Worm (Caenorhabditis elegans) whole organism, L3 larva: Measurements from ENCODE around the gene F55A11.6.

Experiments
- R02D3.7 ChIP-seq: fragments of 150-350 bp; optimal IDR thresholded peaks from 2 replicates; lab custom pipeline; 2014; ENCODE audit warnings: missing biosample characterization, missing genetic modification characterization
- ZK546.5 ChIP-seq: sonication (generic microtip); optimal IDR thresholded peaks from 2 replicates; lab custom pipeline; 2017; ENCODE audit warnings: missing biosample characterization, missing genetic modification characterization
- aly-2 ChIP-seq: fragments of 150-350 bp; optimal IDR thresholded peaks from 2 replicates; lab custom pipeline; 2014; ENCODE audit warnings: missing biosample characterization, missing genetic modification characterization
- ama-1 ChIP-seq: fragments of 150-350 bp; optimal IDR thresholded peaks from 2 replicates; lab custom pipeline; 2018
- ceh-16 ChIP-seq: sonication (generic microtip); optimal IDR thresholded peaks from 2 replicates; lab custom pipeline; 2017; ENCODE audit warnings: missing biosample characterization, missing genetic modification characterization
- ceh-28 ChIP-seq: fragments of 150-350 bp; optimal IDR thresholded peaks from 2 replicates; lab custom pipeline; 2014; ENCODE audit warnings: missing biosample characterization, missing genetic modification reagents, missing genetic modification characterization
- ceh-82 ChIP-seq: fragments of 150-350 bp; optimal IDR thresholded peaks from 2 replicates; lab custom pipeline; 2014; ENCODE audit warnings: missing biosample characterization, missing genetic modification characterization
- ceh-9 ChIP-seq: sonication (generic microtip); optimal IDR thresholded peaks from 2 replicates; lab custom pipeline; 2018; ENCODE audit warnings: missing biosample characterization, missing genetic modification characterization
- daf-12 ChIP-seq: fragments of 150-350 bp; optimal IDR thresholded peaks from 2 replicates; lab custom pipeline; 2014; ENCODE audit warnings: missing biosample characterization, missing genetic modification reagents, missing genetic modification characterization
- egl-27 ChIP-seq: sonication (generic microtip); optimal IDR thresholded peaks from 4 replicates; lab custom pipeline; 2017; ENCODE audit warnings: missing biosample characterization, missing genetic modification reagents, missing genetic modification characterization
- egl-5 ChIP-seq: fragments of 150-350 bp; optimal IDR thresholded peaks from 2 replicates; lab custom pipeline; 2017; ENCODE audit warnings: missing biosample characterization, missing genetic modification reagents, missing genetic modification characterization, inconsistent platforms
- elt-1 ChIP-seq: fragments of 150-350 bp; optimal IDR thresholded peaks from 2 replicates; lab custom pipeline; 2014; ENCODE audit warnings: missing biosample characterization, missing genetic modification characterization
- elt-2 ChIP-seq: sonication (generic microtip); optimal IDR thresholded peaks from 2 replicates; lab custom pipeline; 2016; ENCODE audit warnings: missing genetic modification reagents, mild to moderate bottlenecking, missing genetic modification characterization, missing compliant biosample characterization
- elt-3 ChIP-seq, 3 experiments: fragments of 150-350 bp in 1 of 3; sonication (generic microtip) in 2 of 3; optimal IDR thresholded peaks; 2 replicates in 2 of 3; 4 replicates in 1 of 3; lab custom pipeline; 2014 to 2017; ENCODE audit warnings: missing biosample characterization in 3 of 3, missing genetic modification characterization in 3 of 3
- eor-1 ChIP-seq, 2 experiments: fragments of 150-350 bp; optimal IDR thresholded peaks; 2 replicates each; lab custom pipeline; 2014 to 2018; ENCODE audit warnings: missing biosample characterization in 2 of 2, missing genetic modification characterization in 2 of 2
- fkh-10 ChIP-seq: sonication (generic microtip); optimal IDR thresholded peaks from 2 replicates; lab custom pipeline; 2017; ENCODE audit warnings: missing biosample characterization, missing genetic modification reagents, missing genetic modification characterization
- fkh-2 ChIP-seq: fragments of 150-350 bp; optimal IDR thresholded peaks from 2 replicates; lab custom pipeline; 2014; ENCODE audit warnings: missing biosample characterization, missing genetic modification reagents, missing genetic modification characterization
- fos-1 ChIP-seq: fragments of 150-350 bp; optimal IDR thresholded peaks from 2 replicates; lab custom pipeline; 2014; ENCODE audit warnings: missing biosample characterization, missing genetic modification characterization
- hmg-11 ChIP-seq: sonication (generic microtip); optimal IDR thresholded peaks from 2 replicates; lab custom pipeline; 2016; ENCODE audit warnings: missing genetic modification characterization, missing compliant biosample characterization
- jun-1 ChIP-seq: fragments of 150-350 bp; optimal IDR thresholded peaks from 2 replicates; lab custom pipeline; 2014; ENCODE audit warnings: missing biosample characterization, missing genetic modification reagents, missing genetic modification characterization
- lin-15B ChIP-seq: fragments of 150-350 bp; optimal IDR thresholded peaks from 2 replicates; lab custom pipeline; 2014; ENCODE audit warnings: missing biosample characterization, missing genetic modification characterization
- lin-39 ChIP-seq: fragments of 150-350 bp; optimal IDR thresholded peaks from 2 replicates; lab custom pipeline; 2018; ENCODE audit warnings: missing biosample characterization, missing genetic modification reagents, missing genetic modification characterization
- lsy-12 ChIP-seq: sonication (generic microtip); optimal IDR thresholded peaks from 2 replicates; lab custom pipeline; 2016; ENCODE audit warnings: mild to moderate bottlenecking, missing genetic modification characterization, missing compliant biosample characterization
- mdl-1 ChIP-seq: fragments of 150-350 bp; optimal IDR thresholded peaks from 2 replicates; lab custom pipeline; 2014; ENCODE audit warnings: missing biosample characterization, missing genetic modification characterization
- mml-1 ChIP-seq: fragments of 150-350 bp; sonication (generic microtip); optimal IDR thresholded peaks from 3 replicates; lab custom pipeline; 2014; ENCODE audit warnings: missing biosample characterization, missing genetic modification characterization
- nfya-1 ChIP-seq: sonication (generic microtip); optimal IDR thresholded peaks from 2 replicates; lab custom pipeline; 2017; ENCODE audit warnings: missing genetic modification characterization, mild to moderate bottlenecking, missing compliant biosample characterization, antibody characterized with exemption, moderate library complexity; ENCODE audit not compliant: insufficient read depth
- nhr-11 ChIP-seq: fragments of 150-350 bp; optimal IDR thresholded peaks from 2 replicates; lab custom pipeline; 2014; ENCODE audit warnings: missing biosample characterization, missing genetic modification characterization
- nhr-12 ChIP-seq: fragments of 150-350 bp; optimal IDR thresholded peaks from 2 replicates; lab custom pipeline; 2014; ENCODE audit warnings: missing biosample characterization, missing genetic modification characterization
- nhr-23 ChIP-seq: fragments of 150-350 bp; optimal IDR thresholded peaks from 2 replicates; lab custom pipeline; 2014; ENCODE audit warnings: missing biosample characterization, missing genetic modification reagents, missing genetic modification characterization
- nhr-237 ChIP-seq: fragments of 150-350 bp; optimal IDR thresholded peaks from 2 replicates; lab custom pipeline; 2014; ENCODE audit warnings: missing biosample characterization, missing genetic modification characterization
- nhr-25 ChIP-seq: sonication (generic microtip); optimal IDR thresholded peaks from 2 replicates; lab custom pipeline; 2017; ENCODE audit warnings: missing biosample characterization, missing genetic modification characterization
- nhr-28 ChIP-seq: fragments of 150-350 bp; optimal IDR thresholded peaks from 2 replicates; lab custom pipeline; 2014; ENCODE audit warnings: missing biosample characterization, missing genetic modification characterization
- nhr-43 ChIP-seq: sonication (generic microtip); optimal IDR thresholded peaks from 2 replicates; lab custom pipeline; 2016; ENCODE audit warnings: mild to moderate bottlenecking, missing genetic modification characterization, missing compliant biosample characterization; ENCODE audit not compliant: poor library complexity, severe bottlenecking
- nhr-67 ChIP-seq: fragments of 150-350 bp; optimal IDR thresholded peaks from 2 replicates; lab custom pipeline; 2014; ENCODE audit warnings: missing biosample characterization, missing genetic modification characterization
- nhr-76 ChIP-seq: fragments of 150-350 bp; sonication (generic microtip); optimal IDR thresholded peaks from 5 replicates; lab custom pipeline; 2014; ENCODE audit warnings: missing biosample characterization, missing genetic modification characterization
- nhr-77 ChIP-seq: fragments of 150-350 bp; optimal IDR thresholded peaks from 2 replicates; lab custom pipeline; 2014; ENCODE audit warnings: missing biosample characterization, missing genetic modification characterization
- pha-4 ChIP-seq: fragments of 150-350 bp; optimal IDR thresholded peaks from 2 replicates; lab custom pipeline; 2014; ENCODE audit warnings: missing biosample characterization, missing genetic modification reagents, missing genetic modification characterization
- pqm-1 ChIP-seq: fragments of 150-350 bp; optimal IDR thresholded peaks from 2 replicates; lab custom pipeline; 2017; ENCODE audit warnings: missing biosample characterization, missing genetic modification characterization, inconsistent platforms
- sea-2 ChIP-seq: fragments of 150-350 bp; sonication (generic microtip); optimal IDR thresholded peaks from 4 replicates; lab custom pipeline; 2014; ENCODE audit warnings: missing biosample characterization, missing genetic modification reagents, missing genetic modification characterization
- skn-1 ChIP-seq: fragments of 150-350 bp; optimal IDR thresholded peaks from 2 replicates; lab custom pipeline; 2014; ENCODE audit warnings: missing biosample characterization, missing genetic modification characterization
- snpc-4 ChIP-seq: fragments of 150-350 bp; optimal IDR thresholded peaks from 2 replicates; lab custom pipeline; 2014; ENCODE audit warnings: missing biosample characterization, missing genetic modification characterization
- tbx-2 ChIP-seq: sonication (generic microtip); optimal IDR thresholded peaks from 2 replicates; lab custom pipeline; 2016; ENCODE audit warnings: mild to moderate bottlenecking, missing genetic modification characterization, missing compliant biosample characterization
- unc-39 ChIP-seq: sonication (generic microtip); optimal IDR thresholded peaks from 4 replicates; lab custom pipeline; 2017; ENCODE audit warnings: missing biosample characterization, missing genetic modification characterization
- unc-62 ChIP-seq: fragments of 150-350 bp; sonication (generic microtip); optimal IDR thresholded peaks from 4 replicates; lab custom pipeline; 2014; ENCODE audit warnings: missing biosample characterization, missing genetic modification reagents, missing genetic modification characterization
- zag-1 ChIP-seq: fragments of 150-350 bp; optimal IDR thresholded peaks from 2 replicates; lab custom pipeline; 2014; ENCODE audit warnings: missing biosample characterization, missing genetic modification characterization
- ztf-11 ChIP-seq: fragments of 150-350 bp; optimal IDR thresholded peaks from 2 replicates; lab custom pipeline; 2014; ENCODE audit warnings: missing biosample characterization, missing genetic modification characterization
- ztf-4 ChIP-seq: fragments of 150-350 bp; optimal IDR thresholded peaks from 2 replicates; lab custom pipeline; 2014; ENCODE audit warnings: missing biosample characterization, missing genetic modification characterization

The F55A11.6 gene

DNA sequence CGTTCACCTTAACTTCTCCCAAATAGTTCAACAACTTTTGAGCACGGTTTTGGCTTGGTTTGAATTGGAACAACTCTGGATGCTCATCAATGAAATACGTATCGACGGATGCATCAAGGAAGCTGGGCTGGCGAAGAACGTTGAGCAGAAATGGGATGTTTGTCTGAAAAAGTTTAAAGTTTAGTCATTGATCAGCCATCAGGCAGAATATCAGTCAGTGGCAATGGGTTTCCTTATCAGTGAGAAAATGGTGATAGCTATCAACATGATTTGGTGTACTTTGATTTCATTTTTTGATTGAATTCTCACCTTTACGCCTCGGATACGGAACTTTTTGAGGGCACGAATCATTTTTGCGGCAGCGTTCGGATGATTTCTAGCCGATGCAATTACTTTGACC lies 43.9 kb downstream of the F55A11.6 start:
- TF ChIP-seq nhr-43 (tag; lab: Kevin White, UChicago) (peak; percentile 34), eor-1 (tag; optimal IDR thresholded peaks at IDR 0.05; lab: Kevin White, UChicago) (no peak), ama-1 (peak; percentile 89), snpc-4 (tag; lab: Kevin White, UChicago) (no peak), pqm-1 (tag; lab: Kevin White, UChicago) (peak; percentile 50), elt-2 (tag; lab: Kevin White, UChicago) (peak; percentile 62)

DNA sequence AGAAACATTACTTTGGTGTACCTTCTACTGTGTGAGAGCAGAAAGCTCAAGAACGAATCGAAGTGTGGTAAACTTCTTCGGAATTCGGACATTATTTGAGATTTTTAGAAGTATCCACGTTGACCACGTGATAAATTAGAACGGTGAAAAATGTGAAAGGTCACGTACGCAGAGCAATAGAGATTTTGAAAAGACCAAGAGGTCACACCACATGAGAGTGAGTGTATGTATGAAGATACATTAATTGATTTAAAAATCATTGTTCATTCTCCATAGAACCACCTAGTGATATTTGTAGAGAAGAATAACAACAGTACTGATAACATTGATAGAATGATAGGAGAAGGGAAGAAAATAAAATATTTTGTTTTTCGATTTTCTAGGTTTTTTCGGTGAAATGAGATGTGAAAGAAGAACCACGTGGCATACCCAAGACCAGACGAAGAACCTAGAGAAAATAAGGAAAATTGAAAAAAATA lies 45.9 kb downstream of the F55A11.6 start, which contains the start of gene pyc-1:
Gene pyc-1 (minus strand): TSS at position 69 of the 479 bp plus-strand sequence.
- TF ChIP-seq unc-39 (tag; lab: Kevin White, UChicago): no peak
- no peak for TF ChIP-seq nhr-25 (tag; lab: Kevin White, UChicago)
- no peak for TF ChIP-seq unc-62 (GFP tag; lab: Kevin White, UChicago)
- no peak for TF ChIP-seq nhr-11 (tag; lab: Kevin White, UChicago)
- no peak for TF ChIP-seq nhr-76
- no peak for TF ChIP-seq tbx-2 (tag; lab: Kevin White, UChicago)
- TF ChIP-seq jun-1: peak; percentile 56
- no peak for TF ChIP-seq egl-27 (tag; lab: Kevin White, UChicago)
- TF ChIP-seq mml-1 (tag; lab: Kevin White, UChicago): no peak
- TF ChIP-seq nhr-67: no peak
- no peak for TF ChIP-seq nhr-43 (tag; lab: Kevin White, UChicago)
- peak; percentile 19 for TF ChIP-seq lsy-12 (tag; lab: Kevin White, UChicago)
- no peak for TF ChIP-seq elt-1
- TF ChIP-seq aly-2 (tag; lab: Kevin White, UChicago): no peak
- no peak for TF ChIP-seq fkh-10 (GFP tag; lab: Kevin White, UChicago)
- TF ChIP-seq R02D3.7: no peak
- TF ChIP-seq pha-4 (tag; lab: Kevin White, UChicago): peak; percentile 77
- TF ChIP-seq nfya-1 (tag; lab: Kevin White, UChicago): peak; percentile 30
- TF ChIP-seq daf-12 (tag; lab: Kevin White, UChicago): no peak
- no peak for TF ChIP-seq nhr-12 (tag; lab: Kevin White, UChicago)
- TF ChIP-seq nhr-23 (tag; lab: Kevin White, UChicago): no peak
- TF ChIP-seq nhr-77 (tag; lab: Kevin White, UChicago): no peak
- no peak for TF ChIP-seq nhr-237
- no peak for TF ChIP-seq ceh-16
- no peak for TF ChIP-seq elt-3 (tag; optimal IDR thresholded peaks at IDR 0.05; lab: Kevin White, UChicago)
- no peak for TF ChIP-seq eor-1 (tag; optimal IDR thresholded peaks at IDR 0.05; lab: Kevin White, UChicago)
- peak; percentile 71 for TF ChIP-seq elt-2 (tag; lab: Kevin White, UChicago)
- no peak for TF ChIP-seq sea-2 (GFP tag; lab: Kevin White, UChicago)
- TF ChIP-seq mdl-1 (tag; lab: Kevin White, UChicago): no peak
- peak; percentile 15 for TF ChIP-seq lin-39 (tag; lab: Kevin White, UChicago)
- no peak for TF ChIP-seq ZK546.5
- peak; percentile 74 for TF ChIP-seq pqm-1 (tag; lab: Kevin White, UChicago)
- TF ChIP-seq ztf-11 (tag; lab: Kevin White, UChicago): no peak
- no peak for TF ChIP-seq ztf-4 (tag; lab: Kevin White, UChicago)
- no peak for TF ChIP-seq hmg-11 (tag; lab: Kevin White, UChicago)
- no peak for TF ChIP-seq ceh-82 (tag; lab: Kevin White, UChicago)
- TF ChIP-seq zag-1 (tag; lab: Kevin White, UChicago): no peak
- peak; percentile 59 for TF ChIP-seq ama-1
- no peak for TF ChIP-seq nhr-28 (tag; lab: Kevin White, UChicago)
- TF ChIP-seq ceh-28: peak; percentile 7
- TF ChIP-seq egl-5 (tag; lab: Kevin White, UChicago): no peak
- TF ChIP-seq fos-1 (tag; lab: Kevin White, UChicago): no peak
- no peak for TF ChIP-seq lin-15B (tag; lab: Kevin White, UChicago)
- TF ChIP-seq snpc-4 (tag; lab: Kevin White, UChicago): no peak
- no peak for TF ChIP-seq fkh-2 (tag; lab: Kevin White, UChicago)
- no peak for TF ChIP-seq ceh-9 (tag; lab: Kevin White, UChicago)
- no peak for TF ChIP-seq skn-1 (tag; lab: Kevin White, UChicago)
